Worm (Caenorhabditis elegans) whole organism, L3 larva: ENCODE data around the gene C05C9.2.

Experiments used
- R02D3.7 ChIP-seq: fragments of 150-350 bp; optimal IDR thresholded peaks from 2 replicates; lab custom pipeline; 2014; ENCODE audit warnings: missing biosample characterization, missing genetic modification characterization
- ZK546.5 ChIP-seq: sonication (generic microtip); optimal IDR thresholded peaks from 2 replicates; lab custom pipeline; 2017; ENCODE audit warnings: missing biosample characterization, missing genetic modification characterization
- aly-2 ChIP-seq: fragments of 150-350 bp; optimal IDR thresholded peaks from 2 replicates; lab custom pipeline; 2014; ENCODE audit warnings: missing biosample characterization, missing genetic modification characterization
- ceh-16 ChIP-seq: sonication (generic microtip); optimal IDR thresholded peaks from 2 replicates; lab custom pipeline; 2017; ENCODE audit warnings: missing biosample characterization, missing genetic modification characterization
- ceh-28 ChIP-seq: fragments of 150-350 bp; optimal IDR thresholded peaks from 2 replicates; lab custom pipeline; 2014; ENCODE audit warnings: missing biosample characterization, missing genetic modification reagents, missing genetic modification characterization
- ceh-82 ChIP-seq: fragments of 150-350 bp; optimal IDR thresholded peaks from 2 replicates; lab custom pipeline; 2014; ENCODE audit warnings: missing biosample characterization, missing genetic modification characterization
- elt-1 ChIP-seq: fragments of 150-350 bp; optimal IDR thresholded peaks from 2 replicates; lab custom pipeline; 2014; ENCODE audit warnings: missing biosample characterization, missing genetic modification characterization
- elt-2 ChIP-seq: sonication (generic microtip); optimal IDR thresholded peaks from 2 replicates; lab custom pipeline; 2016; ENCODE audit warnings: missing genetic modification reagents, mild to moderate bottlenecking, missing genetic modification characterization, missing compliant biosample characterization
- elt-3 ChIP-seq, 3 experiments: fragments of 150-350 bp in 1 of 3; sonication (generic microtip) in 2 of 3; optimal IDR thresholded peaks; 2 replicates in 2 of 3; 4 replicates in 1 of 3; lab custom pipeline; 2014 to 2017; ENCODE audit warnings: missing biosample characterization in 3 of 3, missing genetic modification characterization in 3 of 3
- fkh-2 ChIP-seq: fragments of 150-350 bp; optimal IDR thresholded peaks from 2 replicates; lab custom pipeline; 2014; ENCODE audit warnings: missing biosample characterization, missing genetic modification reagents, missing genetic modification characterization
- fos-1 ChIP-seq: fragments of 150-350 bp; optimal IDR thresholded peaks from 2 replicates; lab custom pipeline; 2014; ENCODE audit warnings: missing biosample characterization, missing genetic modification characterization
- hmg-11 ChIP-seq: sonication (generic microtip); optimal IDR thresholded peaks from 2 replicates; lab custom pipeline; 2016; ENCODE audit warnings: missing genetic modification characterization, missing compliant biosample characterization
- lin-39 ChIP-seq: fragments of 150-350 bp; optimal IDR thresholded peaks from 2 replicates; lab custom pipeline; 2018; ENCODE audit warnings: missing biosample characterization, missing genetic modification reagents, missing genetic modification characterization
- lsy-12 ChIP-seq: sonication (generic microtip); optimal IDR thresholded peaks from 2 replicates; lab custom pipeline; 2016; ENCODE audit warnings: mild to moderate bottlenecking, missing genetic modification characterization, missing compliant biosample characterization
- mdl-1 ChIP-seq: fragments of 150-350 bp; optimal IDR thresholded peaks from 2 replicates; lab custom pipeline; 2014; ENCODE audit warnings: missing biosample characterization, missing genetic modification characterization
- nhr-11 ChIP-seq: fragments of 150-350 bp; optimal IDR thresholded peaks from 2 replicates; lab custom pipeline; 2014; ENCODE audit warnings: missing biosample characterization, missing genetic modification characterization
- nhr-12 ChIP-seq: fragments of 150-350 bp; optimal IDR thresholded peaks from 2 replicates; lab custom pipeline; 2014; ENCODE audit warnings: missing biosample characterization, missing genetic modification characterization
- nhr-237 ChIP-seq: fragments of 150-350 bp; optimal IDR thresholded peaks from 2 replicates; lab custom pipeline; 2014; ENCODE audit warnings: missing biosample characterization, missing genetic modification characterization
- nhr-28 ChIP-seq: fragments of 150-350 bp; optimal IDR thresholded peaks from 2 replicates; lab custom pipeline; 2014; ENCODE audit warnings: missing biosample characterization, missing genetic modification characterization
- nhr-43 ChIP-seq: sonication (generic microtip); optimal IDR thresholded peaks from 2 replicates; lab custom pipeline; 2016; ENCODE audit warnings: mild to moderate bottlenecking, missing genetic modification characterization, missing compliant biosample characterization; ENCODE audit not compliant: poor library complexity, severe bottlenecking
- pha-4 ChIP-seq: fragments of 150-350 bp; optimal IDR thresholded peaks from 2 replicates; lab custom pipeline; 2014; ENCODE audit warnings: missing biosample characterization, missing genetic modification reagents, missing genetic modification characterization
- pqm-1 ChIP-seq: fragments of 150-350 bp; optimal IDR thresholded peaks from 2 replicates; lab custom pipeline; 2017; ENCODE audit warnings: missing biosample characterization, missing genetic modification characterization, inconsistent platforms
- sea-2 ChIP-seq: fragments of 150-350 bp; sonication (generic microtip); optimal IDR thresholded peaks from 4 replicates; lab custom pipeline; 2014; ENCODE audit warnings: missing biosample characterization, missing genetic modification reagents, missing genetic modification characterization
- skn-1 ChIP-seq: fragments of 150-350 bp; optimal IDR thresholded peaks from 2 replicates; lab custom pipeline; 2014; ENCODE audit warnings: missing biosample characterization, missing genetic modification characterization
- tbx-2 ChIP-seq: sonication (generic microtip); optimal IDR thresholded peaks from 2 replicates; lab custom pipeline; 2016; ENCODE audit warnings: mild to moderate bottlenecking, missing genetic modification characterization, missing compliant biosample characterization
- unc-39 ChIP-seq: sonication (generic microtip); optimal IDR thresholded peaks from 4 replicates; lab custom pipeline; 2017; ENCODE audit warnings: missing biosample characterization, missing genetic modification characterization
- unc-62 ChIP-seq: fragments of 150-350 bp; sonication (generic microtip); optimal IDR thresholded peaks from 4 replicates; lab custom pipeline; 2014; ENCODE audit warnings: missing biosample characterization, missing genetic modification reagents, missing genetic modification characterization
- zag-1 ChIP-seq: fragments of 150-350 bp; optimal IDR thresholded peaks from 2 replicates; lab custom pipeline; 2014; ENCODE audit warnings: missing biosample characterization, missing genetic modification characterization
- ztf-4 ChIP-seq: fragments of 150-350 bp; optimal IDR thresholded peaks from 2 replicates; lab custom pipeline; 2014; ENCODE audit warnings: missing biosample characterization, missing genetic modification characterization

The C05C9.2 gene

ce11 chrX:11152720-11153119 is at the start of gene C05C9.2, which contains the start of gene C05C9.3:
C05C9.2 (plus strand) TSS chrX:11153065.
C05C9.3 (minus strand) TSS chrX:11152820.
- TF ChIP-seq nhr-237 (no peak), nhr-12 (tag; lab: Kevin White, UChicago) (no peak), skn-1 (no peak), ceh-82 (tag; lab: Kevin White, UChicago) (no peak), pqm-1 (tag; lab: Kevin White, UChicago) (no peak), nhr-11 (no peak)

ce11 chrX:11103173-11103572 is 49.7 kb upstream of the C05C9.2 start:
- no peak for TF ChIP-seq sea-2
- no peak for TF ChIP-seq pqm-1 (tag; lab: Kevin White, UChicago)
- TF ChIP-seq ceh-16, result no peak
- TF ChIP-seq lin-39 (tag; lab: Kevin White, UChicago), result no peak

ce11 chrX:11104883-11105629 is 47.8 kb upstream of the C05C9.2 start, which contains the start of gene W02H3.1:
W02H3.1 (minus strand) TSS chrX:11105460.
- peak; percentile 49 for TF ChIP-seq elt-2 (tag; lab: Kevin White, UChicago)
- no peak for TF ChIP-seq ceh-16
- peak; percentile 31 for TF ChIP-seq pqm-1 (tag; lab: Kevin White, UChicago)
- TF ChIP-seq mdl-1 (tag; lab: Kevin White, UChicago), result no peak

ce11 chrX:11107076-11107475 is 45.8 kb upstream of the C05C9.2 start, which contains the start of gene clc-17:
clc-17 (plus strand) TSS chrX:11107376.
- TF ChIP-seq ceh-28 (tag; lab: Kevin White, UChicago), result no peak
- TF ChIP-seq unc-39 (tag; lab: Kevin White, UChicago), result no peak
- no peak for TF ChIP-seq pha-4 (tag; lab: Kevin White, UChicago)
- no peak for TF ChIP-seq nhr-28 (tag; lab: Kevin White, UChicago)
- no peak for TF ChIP-seq tbx-2 (tag; lab: Kevin White, UChicago)
- TF ChIP-seq, all 47 proteins: peak for 0

- no peak for TF ChIP-seq pqm-1 (tag; lab: Kevin White, UChicago)
- no peak for TF ChIP-seq ztf-4 (tag; lab: Kevin White, UChicago)
- no peak for TF ChIP-seq mdl-1 (tag; lab: Kevin White, UChicago)
- TF ChIP-seq lsy-12, result no peak
- TF ChIP-seq, all 47 proteins: peak for 0
Observed at ce11 chrX:11109200-11109599, 43.7 kb upstream of the C05C9.2 start, which contains the start of gene grd-1. grd-1 (plus strand) TSS chrX:11109440.

ce11 chrX:11114420-11114819 is 38.4 kb upstream of the C05C9.2 start:
- TF ChIP-seq skn-1 (no peak), fkh-2 (no peak), zag-1 (no peak)
- TF ChIP-seq, all 47 proteins: peak for 0

- no peak for TF ChIP-seq pqm-1 (tag; lab: Kevin White, UChicago)
- TF ChIP-seq aly-2, result no peak
- no peak for TF ChIP-seq fkh-2
- no peak for TF ChIP-seq R02D3.7 (tag; lab: Kevin White, UChicago)
- TF ChIP-seq unc-39 (tag; lab: Kevin White, UChicago), result no peak
- TF ChIP-seq mdl-1 (tag; lab: Kevin White, UChicago), result no peak
- TF ChIP-seq lsy-12, result no peak
- no peak for TF ChIP-seq ceh-16
- TF ChIP-seq hmg-11, result no peak
- no peak for TF ChIP-seq ZK546.5 (tag; lab: Kevin White, UChicago)
- TF ChIP-seq unc-62 (GFP tag; lab: Kevin White, UChicago), result no peak
Observed at ce11 chrX:11116723-11117122, 36.1 kb upstream of the C05C9.2 start, which contains the start of gene nlp-66. nlp-66 (minus strand) TSS chrX:11116823.

- no peak for TF ChIP-seq ceh-16
- no peak for TF ChIP-seq nhr-43 (tag; lab: Kevin White, UChicago)
- TF ChIP-seq unc-39 (tag; lab: Kevin White, UChicago), result no peak
- no peak for TF ChIP-seq ceh-28 (tag; lab: Kevin White, UChicago)
- no peak for TF ChIP-seq mdl-1 (tag; lab: Kevin White, UChicago)
- TF ChIP-seq elt-1, result no peak
- no peak for TF ChIP-seq elt-3 (tag; optimal IDR thresholded peaks at IDR 0.05; lab: Kevin White, UChicago)
- TF ChIP-seq fos-1 (tag; lab: Kevin White, UChicago), result no peak
- TF ChIP-seq fkh-2, result no peak
Observed at ce11 chrX:11120808-11121207, 32.1 kb upstream of the C05C9.2 start, which contains the start of gene R08B4.3. R08B4.3 (minus strand) TSS chrX:11121005.
